Worm (Caenorhabditis elegans): ENCODE results near the gene math-7.

math-7 gene

ce11 chrII:1901981-1902380 lies 15.7 kb upstream of the math-7 start, which contains the start of gene math-23:
Gene math-23, plus strand, starts transcription at chrII:1902281.
- no peak for TF ChIP-seq ttx-3 (tag; optimal IDR thresholded peaks at IDR 0.05)
- no peak for TF ChIP-seq T23F11.4 (GFP tag; optimal IDR thresholded peaks at IDR 0.05)
- no peak for TF ChIP-seq ceh-34 (tag; optimal IDR thresholded peaks at IDR 0.05)
- TF ChIP-seq sdc-2 (tag; optimal IDR thresholded peaks at IDR 0.05) = no peak

ce11 chrII:1899934-1900333 lies 13.7 kb upstream of the math-7 start, which contains the start of gene math-24:
Gene math-24, plus strand, starts transcription at chrII:1900234.
- no peak for TF ChIP-seq dve-1 (tag; optimal IDR thresholded peaks at IDR 0.05)
- no peak for TF ChIP-seq pat-9 (tag; optimal IDR thresholded peaks at IDR 0.05)
- TF ChIP-seq pag-3 (tag; optimal IDR thresholded peaks at IDR 0.05; ENCODE audit: borderline replicate concordance) = no peak
- no peak for TF ChIP-seq C38D4.7 (GFP tag; optimal IDR thresholded peaks at IDR 0.05)
- TF ChIP-seq hlh-30 (tag; optimal IDR thresholded peaks at IDR 0.05; ENCODE audit: insufficient read depth) = no peak
- TF ChIP-seq nfya-1 (tag; optimal IDR thresholded peaks at IDR 0.05) = no peak
- TF ChIP-seq hlh-15 (tag; optimal IDR thresholded peaks at IDR 0.05) = no peak
- TF ChIP-seq ceh-19 (GFP tag; optimal IDR thresholded peaks at IDR 0.05) = no peak
- no peak for TF ChIP-seq lim-6 (tag; optimal IDR thresholded peaks at IDR 0.05)
- TF ChIP-seq sox-2 (GFP tag; IDR thresholded peaks at IDR 0.05) = no peak
- no peak for TF ChIP-seq ztf-16 (tag; optimal IDR thresholded peaks at IDR 0.05)
- no peak for TF ChIP-seq pqm-1 (tag; optimal IDR thresholded peaks at IDR 0.05)
- TF ChIP-seq pax-1 (tag; optimal IDR thresholded peaks at IDR 0.05) = no peak
- no peak for TF ChIP-seq pha-2 (tag; optimal IDR thresholded peaks at IDR 0.05)
- no peak for TF ChIP-seq zip-5 (tag; optimal IDR thresholded peaks at IDR 0.05)

ce11 chrII:1897936-1898335 lies 11.7 kb upstream of the math-7 start, which contains the start of gene C46F9.6:
Gene C46F9.6, plus strand, starts transcription at chrII:1898236.
- TF ChIP-seq sox-4 (tag; optimal IDR thresholded peaks at IDR 0.05) = no peak
- no peak for TF ChIP-seq ceh-19 (GFP tag; optimal IDR thresholded peaks at IDR 0.05)
- TF ChIP-seq K02D7.2 (tag; optimal IDR thresholded peaks at IDR 0.05) = no peak
- no peak for TF ChIP-seq pat-9 (tag; optimal IDR thresholded peaks at IDR 0.05)
- no peak for TF ChIP-seq ceh-2 (tag; optimal IDR thresholded peaks at IDR 0.05)

ce11 chrII:1895762-1896161 lies 9.5 kb upstream of the math-7 start, which contains the start of gene math-25:
Gene math-25, plus strand, starts transcription at chrII:1896062.
- TF ChIP-seq eyg-1 (tag; optimal IDR thresholded peaks at IDR 0.05) = no peak
- no peak for TF ChIP-seq unc-42 (tag; optimal IDR thresholded peaks at IDR 0.05)
- TF ChIP-seq fkh-6 (tag; optimal IDR thresholded peaks at IDR 0.05) = no peak
- no peak for TF ChIP-seq Y22D7AL.16 (tag; optimal IDR thresholded peaks at IDR 0.05)
- TF ChIP-seq lin-11 (tag; optimal IDR thresholded peaks at IDR 0.05) = no peak
- TF ChIP-seq pag-3 (tag; optimal IDR thresholded peaks at IDR 0.05; ENCODE audit: borderline replicate concordance) = no peak
- TF ChIP-seq fkh-10 (GFP tag; optimal IDR thresholded peaks at IDR 0.05) = no peak

ce11 chrII:1895278-1895677 lies 9.0 kb upstream of the math-7 start, which contains the start of gene C46F9.5:
Gene C46F9.5, plus strand, starts transcription at chrII:1895578.
- TF ChIP-seq Y22D7AL.16 (tag; optimal IDR thresholded peaks at IDR 0.05) (no peak), K02D7.2 (tag; optimal IDR thresholded peaks at IDR 0.05) (no peak), ceh-19 (GFP tag; optimal IDR thresholded peaks at IDR 0.05) (no peak), nfya-1 (tag; optimal IDR thresholded peaks at IDR 0.05) (no peak), unc-42 (tag; optimal IDR thresholded peaks at IDR 0.05) (no peak), pha-4 (tag; optimal IDR thresholded peaks at IDR 0.05) (no peak), elt-4 (tag; optimal IDR thresholded peaks at IDR 0.05) (no peak), elt-2 (tag; optimal IDR thresholded peaks at IDR 0.05) (no peak), hlh-13 (GFP tag; optimal IDR thresholded peaks at IDR 0.05) (no peak), ceh-2 (tag; optimal IDR thresholded peaks at IDR 0.05) (no peak), rnt-1 (tag; optimal IDR thresholded peaks at IDR 0.05) (no peak), ref-2 (tag; optimal IDR thresholded peaks at IDR 0.05) (no peak), odd-2 (tag; optimal IDR thresholded peaks at IDR 0.05) (no peak), gmeb-2 (tag; optimal IDR thresholded peaks at IDR 0.05) (no peak), pax-1 (tag; optimal IDR thresholded peaks at IDR 0.05) (no peak), dve-1 (tag; optimal IDR thresholded peaks at IDR 0.05) (no peak), unc-86 (tag; optimal IDR thresholded peaks at IDR 0.05) (no peak), hlh-6 (tag; optimal IDR thresholded peaks at IDR 0.05) (no peak), T23F11.4 (GFP tag; optimal IDR thresholded peaks at IDR 0.05) (no peak), ahr-1 (tag; optimal IDR thresholded peaks at IDR 0.05) (no peak)

Data from whole organism, late embryonic.